Fruit fly (Drosophila melanogaster) whole organism, prepupa: Measurements from ENCODE around the gene CG3104.

ENCODE experiments used
- CG10631 ChIP-seq: fragments of 200-800 bp; sonication (Bioruptor generic); optimal IDR thresholded peaks from 2 replicates; lab custom pipeline; 2016; ENCODE audit warnings: missing biosample characterization, missing genetic modification characterization
- CG10669 ChIP-seq: fragments of 200-800 bp; sonication (Bioruptor generic); optimal IDR thresholded peaks from 3 replicates; lab custom pipeline; 2018; ENCODE audit warnings: missing biosample characterization, mild to moderate bottlenecking, missing genetic modification characterization, moderate library complexity
- CG11762 ChIP-seq: fragments of 200-800 bp; sonication (Bioruptor generic); optimal IDR thresholded peaks from 3 replicates; lab custom pipeline; 2016; ENCODE audit warnings: missing biosample characterization, missing genetic modification characterization; ENCODE audit not compliant: insufficient read depth
- CG15336 ChIP-seq: fragments of 200-800 bp; sonication (Bioruptor generic); IDR thresholded peaks from 2 replicates; pipeline ENCODE4 v1.3.6; 2022; ENCODE audit warnings: missing biosample characterization, missing genetic modification characterization
- CG1621 ChIP-seq: fragments of 200-800 bp; sonication (Bioruptor generic); optimal IDR thresholded peaks from 3 replicates; lab custom pipeline; 2018; ENCODE audit warnings: missing biosample characterization, mild to moderate bottlenecking, missing genetic modification characterization
- CG3032 ChIP-seq: fragments of 200-800 bp; optimal IDR thresholded peaks from 2 replicates; lab custom pipeline; 2019; ENCODE audit warnings: missing biosample characterization, mild to moderate bottlenecking, missing genetic modification characterization, moderate library complexity
- CG31627 ChIP-seq: fragments of 200-800 bp; sonication (Bioruptor generic); optimal IDR thresholded peaks from 3 replicates; lab custom pipeline; 2016; ENCODE audit warnings: missing biosample characterization, missing genetic modification characterization
- CG32006 ChIP-seq: fragments of 200-800 bp; sonication (Bioruptor generic); optimal IDR thresholded peaks from 3 replicates; lab custom pipeline; 2017; ENCODE audit warnings: missing biosample characterization, mild to moderate bottlenecking, missing genetic modification characterization
- CG34406 ChIP-seq: fragments of 200-800 bp; sonication (Bioruptor generic); optimal IDR thresholded peaks from 3 replicates; lab custom pipeline; 2016; ENCODE audit warnings: missing biosample characterization, missing genetic modification characterization
- CG6163 ChIP-seq: fragments of 200-800 bp; sonication (Bioruptor generic); IDR thresholded peaks from 3 replicates; pipeline ENCODE4 v1.3.6; 2022; ENCODE audit warnings: missing biosample characterization, missing genetic modification characterization
- CG6276 ChIP-seq: fragments of 200-800 bp; sonication (Bioruptor generic); optimal IDR thresholded peaks from 2 replicates; lab custom pipeline; 2017; ENCODE audit warnings: missing biosample characterization, mild to moderate bottlenecking, missing genetic modification characterization
- CG6792 ChIP-seq: fragments of 200-800 bp; sonication (Bioruptor generic); optimal IDR thresholded peaks from 3 replicates; lab custom pipeline; 2016; ENCODE audit warnings: missing biosample characterization, missing genetic modification characterization
- CG6808 ChIP-seq: fragments of 200-800 bp; sonication (Bioruptor generic); optimal IDR thresholded peaks from 3 replicates; lab custom pipeline; 2017; ENCODE audit warnings: missing biosample characterization, missing genetic modification characterization, mild to moderate bottlenecking, moderate library complexity, missing genetic modification reagents
- CG7368 ChIP-seq: fragments of 200-800 bp; sonication (Bioruptor generic); optimal IDR thresholded peaks from 3 replicates; lab custom pipeline; 2016; ENCODE audit warnings: missing biosample characterization, missing genetic modification characterization
- CG8119 ChIP-seq: fragments of 200-800 bp; sonication (Bioruptor generic); IDR thresholded peaks from 3 replicates; pipeline ENCODE4 v1.3.6; 2022; ENCODE audit warnings: missing biosample characterization, missing genetic modification characterization
- CG8319 ChIP-seq: fragments of 200-800 bp; sonication (Bioruptor generic); optimal IDR thresholded peaks from 3 replicates; lab custom pipeline; 2016; ENCODE audit warnings: missing biosample characterization, missing genetic modification characterization
- Eip75B ChIP-seq: fragments of 200-800 bp; sonication (Bioruptor generic); optimal IDR thresholded peaks from 3 replicates; lab custom pipeline; 2016; ENCODE audit warnings: missing biosample characterization, missing genetic modification characterization
- Eip78C ChIP-seq: fragments of 200-800 bp; sonication (Bioruptor generic); peaks from one replicate; lab custom pipeline; 2016; ENCODE audit warnings: missing biosample characterization, missing genetic modification characterization
- Ets96B ChIP-seq: fragments of 200-800 bp; optimal IDR thresholded peaks from 2 replicates; lab custom pipeline; 2019; ENCODE audit warnings: missing biosample characterization, mild to moderate bottlenecking, missing genetic modification characterization, moderate library complexity
- Gug ChIP-seq: fragments of 200-800 bp; sonication (Bioruptor generic); IDR thresholded peaks from 2 replicates; pipeline ENCODE4 v1.3.6; 2022; ENCODE audit warnings: missing biosample characterization, missing genetic modification characterization
- Hr39 ChIP-seq: fragments of 200-800 bp; sonication (Bioruptor generic); optimal IDR thresholded peaks from 2 replicates; lab custom pipeline; 2016; ENCODE audit warnings: missing biosample characterization, missing genetic modification characterization
- Hr4 ChIP-seq: fragments of 200-800 bp; sonication (Bioruptor generic); optimal IDR thresholded peaks from 3 replicates; lab custom pipeline; 2016; ENCODE audit warnings: missing biosample characterization, missing genetic modification characterization
- Met ChIP-seq: fragments of 200-800 bp; sonication (Bioruptor generic); optimal IDR thresholded peaks from 3 replicates; lab custom pipeline; 2016; ENCODE audit warnings: missing biosample characterization, missing genetic modification characterization
- OdsH ChIP-seq: fragments of 200-800 bp; sonication (Bioruptor generic); optimal IDR thresholded peaks from 3 replicates; lab custom pipeline; 2016; ENCODE audit warnings: missing biosample characterization, missing genetic modification characterization
- Smox ChIP-seq: fragments of 200-800 bp; sonication (Bioruptor generic); optimal IDR thresholded peaks from 3 replicates; lab custom pipeline; 2016; ENCODE audit warnings: missing biosample characterization, missing genetic modification characterization
- Sox102F ChIP-seq: fragments of 200-800 bp; sonication (Bioruptor generic); optimal IDR thresholded peaks from 2 replicates; lab custom pipeline; 2016; ENCODE audit warnings: missing biosample characterization, mild to moderate bottlenecking, missing genetic modification characterization
- Sox15 ChIP-seq: fragments of 200-800 bp; sonication (Bioruptor generic); optimal IDR thresholded peaks from 3 replicates; lab custom pipeline; 2016; ENCODE audit warnings: missing biosample characterization, missing genetic modification characterization
- achi ChIP-seq: fragments of 200-800 bp; sonication (Bioruptor generic); optimal IDR thresholded peaks from 3 replicates; lab custom pipeline; 2016; ENCODE audit warnings: missing biosample characterization, missing genetic modification characterization
- acj6 ChIP-seq: fragments of 200-800 bp; sonication (Bioruptor generic); optimal IDR thresholded peaks from 3 replicates; lab custom pipeline; 2016; ENCODE audit warnings: missing biosample characterization, missing genetic modification characterization
- cyc ChIP-seq: fragments of 200-800 bp; sonication (Bioruptor generic); optimal IDR thresholded peaks from 3 replicates; lab custom pipeline; 2016; ENCODE audit warnings: missing biosample characterization, missing genetic modification characterization
- eg ChIP-seq: fragments of 200-800 bp; sonication (Bioruptor generic); IDR thresholded peaks from 3 replicates; pipeline ENCODE4 v1.3.6; 2022; ENCODE audit warnings: missing biosample characterization, missing genetic modification characterization
- esn ChIP-seq: fragments of 200-800 bp; sonication (Bioruptor generic); optimal IDR thresholded peaks from 2 replicates; lab custom pipeline; 2016; ENCODE audit warnings: missing biosample characterization, mild to moderate bottlenecking, missing genetic modification characterization, moderate library complexity
- fd59A ChIP-seq: fragments of 200-800 bp; sonication (Bioruptor generic); optimal IDR thresholded peaks from 2 replicates; lab custom pipeline; 2017; ENCODE audit warnings: missing biosample characterization, mild to moderate bottlenecking, missing genetic modification characterization, missing genetic modification reagents
- fd85E ChIP-seq: fragments of 200-800 bp; sonication (Bioruptor generic); optimal IDR thresholded peaks from 3 replicates; lab custom pipeline; 2016; ENCODE audit warnings: missing biosample characterization, missing genetic modification characterization
- fkh ChIP-seq: fragments of 200-800 bp; sonication (Bioruptor generic); optimal IDR thresholded peaks from 3 replicates; lab custom pipeline; 2017; ENCODE audit warnings: missing biosample characterization, mild to moderate bottlenecking, missing genetic modification characterization, moderate library complexity
- lz ChIP-seq: fragments of 200-800 bp; sonication (Bioruptor generic); optimal IDR thresholded peaks from 3 replicates; lab custom pipeline; 2016; ENCODE audit warnings: missing biosample characterization, missing genetic modification characterization
- net ChIP-seq: fragments of 200-800 bp; sonication (Bioruptor generic); optimal IDR thresholded peaks from 3 replicates; lab custom pipeline; 2016; ENCODE audit warnings: missing biosample characterization, missing genetic modification characterization
- ss ChIP-seq, 2 experiments: fragments of 200-800 bp; sonication (Bioruptor generic); optimal IDR thresholded peaks; 2 replicates in 1 of 2; 3 replicates in 1 of 2; lab custom pipeline; 2017 to 2018; ENCODE audit warnings: mild to moderate bottlenecking in 2 of 2, missing biosample characterization in 2 of 2, missing genetic modification characterization in 2 of 2, moderate library complexity in 1 of 2
- topi ChIP-seq: fragments of 200-800 bp; sonication (Bioruptor generic); optimal IDR thresholded peaks from 3 replicates; lab custom pipeline; 2016; ENCODE audit warnings: missing biosample characterization, missing genetic modification characterization
- vri ChIP-seq: fragments of 200-800 bp; sonication (Bioruptor generic); optimal IDR thresholded peaks from 3 replicates; lab custom pipeline; 2016; ENCODE audit warnings: missing biosample characterization, mild to moderate bottlenecking, missing genetic modification characterization

Gene CG3104

dm6 chr2L:2874542-2875194, 19.1 kb upstream of the CG3104 start, which contains the start of gene CG8814 (continued):
- TF ChIP-seq CG6276 (GFP tag; lab: Kevin White, UChicago) (peak; percentile 92), Gug (GFP tag; lab: Robert Waterston, UW) (no peak; the same call in 1 of the 2 replicates), achi (GFP tag; lab: Kevin White, UChicago) (peak; percentile 53), cyc (peak; percentile 57), CG3032 (tag; lab: Kevin White, UChicago) (peak; percentile 59), fd85E (GFP tag; lab: Kevin White, UChicago) (no peak), Sox102F (GFP tag; lab: Kevin White, UChicago) (peak; percentile 27), Met (GFP tag; lab: Kevin White, UChicago) (peak; percentile 50), CG10669 (peak; percentile 37), esn (GFP tag; lab: Kevin White, UChicago) (peak; percentile 71), CG15336 (GFP tag; lab: Robert Waterston, UW) (peak; percentile 74), fd59A (peak; percentile 23), Eip75B (GFP tag; lab: Kevin White, UChicago) (peak; percentile 18), CG8319 (GFP tag; lab: Kevin White, UChicago) (no peak), CG10631 (GFP tag; lab: Kevin White, UChicago) (peak; percentile 80), CG31627 (GFP tag; lab: Kevin White, UChicago) (peak; percentile 69), CG32006 (GFP tag; lab: Kevin White, UChicago) (peak; percentile 69), vri (GFP tag; lab: Kevin White, UChicago) (peak; percentile 63)
- TF ChIP-seq, all 60 proteins: peak for 51

- TF ChIP-seq CG6163 (GFP tag; lab: Robert Waterston, UW) = peak; percentile 29; the same call in 1 of the 3 replicates
- peak; percentile 2 for TF ChIP-seq fd85E (GFP tag; lab: Kevin White, UChicago)
- TF ChIP-seq vri (GFP tag; lab: Kevin White, UChicago) = peak; percentile 23
- no peak for TF ChIP-seq Smox (GFP tag; lab: Kevin White, UChicago)
Observed at dm6 chr2L:2874185-2874541, 18.6 kb upstream of the CG3104 start, which contains the start of gene Ifrd1. Ifrd1 (minus strand) TSS chr2L:2874489.

dm6 chr2L:2873729-2874127, 18.1 kb upstream of the CG3104 start:
- TF ChIP-seq topi (GFP tag; lab: Kevin White, UChicago) = no peak
- peak; percentile 19 for TF ChIP-seq Eip78C (GFP tag; lab: Kevin White, UChicago)

dm6 chr2L:2872968-2873728, 17.6 kb upstream of the CG3104 start:
- TF ChIP-seq eg (GFP tag; lab: Robert Waterston, UW) (peak; percentile 32; the same call in 1 of the 3 replicates), CG32006 (GFP tag; lab: Kevin White, UChicago) (peak; percentile 44), Sox15 (no peak), OdsH (peak; percentile 63), Gug (GFP tag; lab: Robert Waterston, UW) (0 out of 2 replicates have a peak, but pooled peaks have one; percentile 22), Met (GFP tag; lab: Kevin White, UChicago) (peak; percentile 53), lz (GFP tag; lab: Kevin White, UChicago) (peak; percentile 61), ss (GFP tag; optimal IDR thresholded peaks at IDR 0.05; lab: Kevin White, UChicago) (peak in 1 of 2 experiments; percentile 34), CG6163 (GFP tag; lab: Robert Waterston, UW) (no peak; the same call in 2 of the 3 replicates), CG10669 (peak; percentile 38), fkh (GFP tag; lab: Kevin White, UChicago) (no peak), net (GFP tag; lab: Kevin White, UChicago) (peak; percentile 58), CG6792 (peak; percentile 44), CG1621 (tag; lab: Kevin White, UChicago) (no peak), Hr39 (peak; percentile 50), Ets96B (tag; lab: Kevin White, UChicago) (peak; percentile 16), topi (GFP tag; lab: Kevin White, UChicago) (peak; percentile 57), fd59A (peak; percentile 38), CG10631 (GFP tag; lab: Kevin White, UChicago) (peak; percentile 41), Smox (GFP tag; lab: Kevin White, UChicago) (peak; percentile 36), achi (GFP tag; lab: Kevin White, UChicago) (peak; percentile 42), acj6 (GFP tag; lab: Kevin White, UChicago) (peak; percentile 41), CG8119 (GFP tag; lab: Robert Waterston, UW) (peak; percentile 70; the same call in 2 of the 3 replicates), CG11762 (GFP tag; lab: Kevin White, UChicago) (peak; percentile 37), CG34406 (peak; percentile 55), cyc (peak; percentile 8), Hr4 (GFP tag; lab: Kevin White, UChicago) (peak; percentile 69), CG7368 (peak; percentile 33), CG15336 (GFP tag; lab: Robert Waterston, UW) (peak; percentile 55), CG6808 (GFP tag; lab: Kevin White, UChicago) (peak; percentile 49)
